Worm (Caenorhabditis elegans): ENCODE measurements around the gene lon-2.
A peak's percentile ranks its signal among the peaks of the same experiment; 100 is the strongest.

DNA sequence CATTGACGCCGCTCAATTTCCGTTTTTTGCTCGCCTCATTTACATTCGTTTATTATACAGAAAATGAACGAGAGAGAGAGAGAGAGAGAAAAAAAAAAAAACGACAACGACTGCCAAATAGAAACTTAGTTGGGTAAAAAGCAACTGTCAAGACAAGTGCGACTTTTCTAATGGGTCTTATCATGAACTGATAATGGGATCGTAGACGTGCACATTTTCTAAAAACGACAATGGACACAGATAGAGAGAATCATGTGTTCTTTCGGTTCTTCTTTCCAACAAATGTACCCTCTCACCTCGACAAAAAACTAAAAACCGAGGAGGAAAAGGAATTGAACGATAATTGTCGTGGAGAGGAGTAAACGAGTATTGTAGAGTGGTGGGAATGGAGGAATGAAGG, 48.8 kb downstream of the lon-2 start:
- TF ChIP-seq T07F8.4 (tag; optimal IDR thresholded peaks at IDR 0.05) (no peak), unc-62 (GFP tag; optimal IDR thresholded peaks at IDR 0.05) (peak; percentile 75), Y67H2A.10 (GFP tag; conservative IDR thresholded peaks at IDR 0.05) (no peak), him-1 (tag; optimal IDR thresholded peaks at IDR 0.05) (no peak), pha-4 (tag; optimal IDR thresholded peaks at IDR 0.05) (no peak), hrde-1 (tag; optimal IDR thresholded peaks at IDR 0.05; ENCODE audit: borderline replicate concordance) (no peak), C06A6.2 (GFP tag; conservative IDR thresholded peaks at IDR 0.05) (no peak), nfyb-1 (GFP tag; IDR thresholded peaks at IDR 0.05) (no peak), lag-1 (GFP tag; IDR thresholded peaks at IDR 0.05) (no peak), F55B11.4 (tag; optimal IDR thresholded peaks at IDR 0.05; ENCODE audit: borderline replicate concordance, insufficient read depth) (no peak), B0261.1 (tag; optimal IDR thresholded peaks at IDR 0.05) (no peak), snpc-4 (GFP tag; optimal IDR thresholded peaks at IDR 0.05) (no peak), snpc-4 (tag; optimal IDR thresholded peaks at IDR 0.05) (no peak), bed-1 (GFP tag; IDR thresholded peaks at IDR 0.05) (no peak)

Measured in whole organism, young adult.